Worm (Caenorhabditis elegans) whole organism, L1 larva: ENCODE results near the gene acs-18.
A peak's percentile ranks its signal among the peaks of the same experiment; 100 is the strongest.

Experiments
- C04F5.9 ChIP-seq: sonication (generic microtip); optimal IDR thresholded peaks from 2 replicates; lab custom pipeline; 2016; ENCODE audit warnings: missing genetic modification characterization, missing compliant biosample characterization
- C16A3.4 ChIP-seq: fragments of 150-350 bp; optimal IDR thresholded peaks from 2 replicates; lab custom pipeline; 2014; ENCODE audit warnings: missing biosample characterization, missing genetic modification characterization
- C34B4.2 ChIP-seq: sonication (generic microtip); optimal IDR thresholded peaks from 2 replicates; lab custom pipeline; 2017; ENCODE audit warnings: mild to moderate bottlenecking, missing genetic modification characterization, missing compliant biosample characterization
- F16B12.6 ChIP-seq: fragments of 150-350 bp; optimal IDR thresholded peaks from 2 replicates; lab custom pipeline; 2014; ENCODE audit warnings: missing biosample characterization, missing genetic modification characterization
- Y116A8C.19 ChIP-seq: sonication (generic microtip); optimal IDR thresholded peaks from 2 replicates; lab custom pipeline; 2016; ENCODE audit warnings: missing compliant biosample characterization, missing genetic modification characterization, borderline replicate concordance
- aha-1 ChIP-seq: fragments of 150-350 bp; optimal IDR thresholded peaks from 2 replicates; lab custom pipeline; 2014; ENCODE audit warnings: missing biosample characterization, missing genetic modification characterization
- aly-2 ChIP-seq: fragments of 150-350 bp; optimal IDR thresholded peaks from 2 replicates; lab custom pipeline; 2014; ENCODE audit warnings: missing biosample characterization, missing genetic modification characterization
- ceh-8 ChIP-seq: fragments of 200-800 bp; sonication (Bioruptor generic); optimal IDR thresholded peaks from 2 replicates; lab custom pipeline; 2018; ENCODE audit warnings: mild to moderate bottlenecking, missing genetic modification characterization, moderate library complexity, missing compliant biosample characterization
- ceh-82 ChIP-seq, 3 experiments: fragments of 150-350 bp in 1 of 3; sonication (generic microtip) in 2 of 3; optimal IDR thresholded peaks; 2 replicates each; lab custom pipeline; 2014 to 2017; ENCODE audit warnings: missing biosample characterization in 3 of 3, missing genetic modification characterization in 3 of 3
- ceh-88 ChIP-seq: fragments of 200-800 bp; sonication (Bioruptor generic); IDR thresholded peaks from 2 replicates; pipeline ENCODE4 v1.3.6; 2022; ENCODE audit warnings: missing genetic modification characterization, missing compliant biosample characterization
- ceh-90 ChIP-seq: sonication (generic microtip); optimal IDR thresholded peaks from 2 replicates; lab custom pipeline; 2016; ENCODE audit warnings: missing genetic modification characterization, missing compliant biosample characterization
- dsc-1 ChIP-seq: sonication (generic microtip); optimal IDR thresholded peaks from 2 replicates; lab custom pipeline; 2016; ENCODE audit warnings: mild to moderate bottlenecking, missing genetic modification characterization, missing compliant biosample characterization
- efl-3 ChIP-seq: fragments of 200-800 bp; sonication (Bioruptor generic); optimal IDR thresholded peaks from 2 replicates; lab custom pipeline; 2018; ENCODE audit warnings: mild to moderate bottlenecking, missing genetic modification characterization, missing compliant biosample characterization
- egl-13 ChIP-seq: sonication (generic microtip); optimal IDR thresholded peaks from 2 replicates; lab custom pipeline; 2016; ENCODE audit warnings: missing genotype, missing genetic modification reagents, missing genetic modification characterization, missing compliant biosample characterization
- elt-3 ChIP-seq, 6 experiments: fragments of 150-350 bp in 1 of 6; sonication (generic microtip); optimal IDR thresholded peaks; 2 replicates each; lab custom pipeline; 2017 to 2018; ENCODE audit warnings: missing biosample characterization in 6 of 6, missing genetic modification characterization in 6 of 6, inconsistent platforms in 1 of 6
- fkh-10 ChIP-seq: sonication (generic microtip); optimal IDR thresholded peaks from 2 replicates; lab custom pipeline; 2017; ENCODE audit warnings: missing biosample characterization, missing genetic modification reagents, missing genetic modification characterization
- fkh-8 ChIP-seq: sonication (generic microtip); optimal IDR thresholded peaks from 2 replicates; lab custom pipeline; 2016; ENCODE audit warnings: mild to moderate bottlenecking, missing genetic modification characterization, missing compliant biosample characterization
- fos-1 ChIP-seq: fragments of 150-350 bp; optimal IDR thresholded peaks from 2 replicates; lab custom pipeline; 2014; ENCODE audit warnings: missing biosample characterization, missing genetic modification characterization
- grh-1 ChIP-seq: fragments of 200-800 bp; sonication (Bioruptor generic); IDR thresholded peaks from 2 replicates; pipeline ENCODE4 v1.3.6; 2022; ENCODE audit warnings: missing genetic modification reagents, missing genetic modification characterization, missing compliant biosample characterization
- hlh-17 ChIP-seq: fragments of 200-800 bp; sonication (Bioruptor generic); optimal IDR thresholded peaks from 2 replicates; lab custom pipeline; 2018; ENCODE audit warnings: missing genetic modification characterization, mild to moderate bottlenecking, missing compliant biosample characterization, moderate library complexity, borderline replicate concordance
- hlh-4 ChIP-seq: sonication (generic microtip); optimal IDR thresholded peaks from 2 replicates; lab custom pipeline; 2016; ENCODE audit warnings: mild to moderate bottlenecking, missing genetic modification characterization, missing compliant biosample characterization
- hpl-2 ChIP-seq: fragments of 150-350 bp; optimal IDR thresholded peaks from 2 replicates; lab custom pipeline; 2014; ENCODE audit warnings: missing biosample characterization, missing genetic modification reagents, missing genetic modification characterization
- irx-1 ChIP-seq: sonication (generic microtip); optimal IDR thresholded peaks from 2 replicates; lab custom pipeline; 2016; ENCODE audit warnings: missing genetic modification characterization, missing compliant biosample characterization
- isw-1 ChIP-seq: fragments of 200-800 bp; sonication (Bioruptor generic); IDR thresholded peaks from 2 replicates; pipeline ENCODE4 v1.3.6; 2022; ENCODE audit warnings: missing genetic modification characterization, missing compliant biosample characterization
- jun-1 ChIP-seq: fragments of 150-350 bp; optimal IDR thresholded peaks from 2 replicates; lab custom pipeline; 2014; ENCODE audit warnings: missing biosample characterization, missing genetic modification reagents, missing genetic modification characterization
- lin-14 ChIP-seq: fragments of 200-800 bp; sonication (Bioruptor generic); optimal IDR thresholded peaks from 2 replicates; lab custom pipeline; 2018; ENCODE audit warnings: mild to moderate bottlenecking, missing genetic modification characterization, moderate library complexity, missing compliant biosample characterization
- lin-35 ChIP-seq, 2 experiments: fragments of 150-350 bp; optimal IDR thresholded peaks; 2 replicates each; lab custom pipeline; 2014; ENCODE audit warnings: missing biosample characterization in 2 of 2, missing genetic modification characterization in 2 of 2, missing genetic modification reagents in 2 of 2
- lin-39 ChIP-seq: fragments of 150-350 bp; optimal IDR thresholded peaks from 2 replicates; lab custom pipeline; 2014; ENCODE audit warnings: missing biosample characterization, missing genetic modification reagents, missing genetic modification characterization
- lsy-2 ChIP-seq, 2 experiments: fragments of 150-350 bp; optimal IDR thresholded peaks; 2 replicates each; lab custom pipeline; 2014; ENCODE audit warnings: missing biosample characterization in 2 of 2, missing genetic modification characterization in 2 of 2
- mdl-1 ChIP-seq, 2 experiments: fragments of 150-350 bp; optimal IDR thresholded peaks; 2 replicates each; lab custom pipeline; 2014 to 2017; ENCODE audit warnings: missing biosample characterization in 2 of 2, missing genetic modification characterization in 2 of 2, inconsistent platforms in 1 of 2
- mep-1 ChIP-seq: fragments of 150-350 bp; optimal IDR thresholded peaks from 2 replicates; lab custom pipeline; 2014; ENCODE audit warnings: missing biosample characterization, missing genetic modification characterization
- nhr-11 ChIP-seq: fragments of 150-350 bp; optimal IDR thresholded peaks from 2 replicates; lab custom pipeline; 2014; ENCODE audit warnings: missing biosample characterization, missing genetic modification characterization
- nhr-237 ChIP-seq: fragments of 150-350 bp; optimal IDR thresholded peaks from 2 replicates; lab custom pipeline; 2014; ENCODE audit warnings: missing biosample characterization, missing genetic modification characterization
- nhr-28 ChIP-seq: fragments of 150-350 bp; optimal IDR thresholded peaks from 2 replicates; lab custom pipeline; 2014; ENCODE audit warnings: missing biosample characterization, missing genetic modification characterization
- nhr-47 ChIP-seq: sonication (generic microtip); optimal IDR thresholded peaks from 2 replicates; lab custom pipeline; 2016; ENCODE audit warnings: mild to moderate bottlenecking, missing genetic modification characterization, moderate library complexity, missing compliant biosample characterization
- nhr-71 ChIP-seq: sonication (generic microtip); optimal IDR thresholded peaks from 2 replicates; lab custom pipeline; 2016; ENCODE audit warnings: mild to moderate bottlenecking, missing genetic modification characterization, moderate library complexity, missing compliant biosample characterization
- nhr-90 ChIP-seq: sonication (generic microtip); optimal IDR thresholded peaks from 2 replicates; lab custom pipeline; 2016; ENCODE audit warnings: mild to moderate bottlenecking, missing genetic modification characterization, missing compliant biosample characterization; ENCODE audit not compliant: poor library complexity
- pag-3 ChIP-seq: sonication (generic microtip); optimal IDR thresholded peaks from 2 replicates; lab custom pipeline; 2017; ENCODE audit warnings: missing genetic modification characterization, mild to moderate bottlenecking, missing compliant biosample characterization, antibody characterized with exemption, borderline replicate concordance; ENCODE audit not compliant: insufficient read depth
- pqm-1 ChIP-seq: sonication (generic microtip); optimal IDR thresholded peaks from 3 replicates; lab custom pipeline; 2017; ENCODE audit warnings: missing biosample characterization, missing genetic modification characterization
- rnt-1 ChIP-seq: sonication (generic microtip); optimal IDR thresholded peaks from 2 replicates; lab custom pipeline; 2016; ENCODE audit warnings: mild to moderate bottlenecking, missing genetic modification characterization, moderate library complexity, missing compliant biosample characterization
- snpc-4 ChIP-seq: fragments of 150-350 bp; optimal IDR thresholded peaks from 2 replicates; lab custom pipeline; 2014; ENCODE audit warnings: missing biosample characterization, missing genetic modification characterization
- sox-4 ChIP-seq: sonication (generic microtip); optimal IDR thresholded peaks from 2 replicates; lab custom pipeline; 2016; ENCODE audit warnings: missing genetic modification characterization, missing compliant biosample characterization
- sptf-1 ChIP-seq: fragments of 150-350 bp; optimal IDR thresholded peaks from 2 replicates; lab custom pipeline; 2014; ENCODE audit warnings: missing biosample characterization, missing genetic modification characterization
- sup-37 ChIP-seq: fragments of 200-800 bp; sonication (Bioruptor generic); optimal IDR thresholded peaks from 2 replicates; lab custom pipeline; 2018; ENCODE audit warnings: mild to moderate bottlenecking, missing genetic modification characterization, missing compliant biosample characterization
- swsn-7 ChIP-seq: sonication (generic microtip); optimal IDR thresholded peaks from 2 replicates; lab custom pipeline; 2016; ENCODE audit warnings: missing genetic modification characterization, missing compliant biosample characterization
- tbx-2 ChIP-seq: sonication (generic microtip); optimal IDR thresholded peaks from 2 replicates; lab custom pipeline; 2016; ENCODE audit warnings: missing genetic modification characterization, missing compliant biosample characterization
- tlp-1 ChIP-seq: fragments of 150-350 bp; optimal IDR thresholded peaks from 2 replicates; lab custom pipeline; 2014; ENCODE audit warnings: missing biosample characterization, missing genetic modification characterization
- unc-130 ChIP-seq: fragments of 150-350 bp; optimal IDR thresholded peaks from 2 replicates; lab custom pipeline; 2017; ENCODE audit warnings: missing biosample characterization, missing genetic modification characterization, inconsistent platforms
- unc-30 ChIP-seq: sonication (generic microtip); optimal IDR thresholded peaks from 2 replicates; lab custom pipeline; 2017; ENCODE audit warnings: missing biosample characterization, missing genetic modification characterization
- unc-62 ChIP-seq: fragments of 150-350 bp; optimal IDR thresholded peaks from 2 replicates; lab custom pipeline; 2014; ENCODE audit warnings: missing biosample characterization, missing genetic modification reagents, missing genetic modification characterization
- unc-86 ChIP-seq: sonication (generic microtip); optimal IDR thresholded peaks from 2 replicates; lab custom pipeline; 2016; ENCODE audit warnings: missing genetic modification characterization, missing compliant biosample characterization
- unc-98 ChIP-seq: fragments of 200-800 bp; sonication (Bioruptor generic); IDR thresholded peaks from 2 replicates; pipeline ENCODE4 v1.3.6; 2022; ENCODE audit warnings: missing genetic modification characterization, missing compliant biosample characterization
- vab-15 ChIP-seq: sonication (generic microtip); optimal IDR thresholded peaks from 2 replicates; lab custom pipeline; 2017; ENCODE audit warnings: missing genotype, mild to moderate bottlenecking, missing genetic modification characterization, missing compliant biosample characterization

acs-18 gene

ce11 chrIV:10342361-10342706 lies 28.9 kb upstream of the acs-18 start:
- no peak for TF ChIP-seq irx-1 (tag; lab: Kevin White, UChicago)
- TF ChIP-seq dsc-1, result peak; percentile 64
- TF ChIP-seq aha-1 (tag; lab: Kevin White, UChicago), result no peak
- TF ChIP-seq sptf-1 (tag; lab: Kevin White, UChicago), result no peak
- TF ChIP-seq unc-30, result no peak
- peak; percentile 25 to 61 for TF ChIP-seq lsy-2 (tag; optimal IDR thresholded peaks at IDR 0.05; lab: Kevin White, UChicago)
- TF ChIP-seq jun-1 (tag; lab: Kevin White, UChicago), result peak; percentile 87
- TF ChIP-seq vab-15 (tag; lab: Kevin White, UChicago), result no peak
- TF ChIP-seq hpl-2 (GFP tag; lab: Kevin White, UChicago), result peak; percentile 15
- peak; percentile 9 for TF ChIP-seq tbx-2 (tag; lab: Kevin White, UChicago)
- peak; percentile 46 for TF ChIP-seq C16A3.4 (tag; lab: Kevin White, UChicago)
- TF ChIP-seq nhr-237 (tag; lab: Kevin White, UChicago), result no peak
- TF ChIP-seq C34B4.2 (tag; lab: Kevin White, UChicago), result no peak
- peak in 1 of 2 experiments; percentile 45 for TF ChIP-seq mdl-1 (tag; optimal IDR thresholded peaks at IDR 0.05; lab: Kevin White, UChicago)
- TF ChIP-seq ceh-88 (GFP tag; lab: Robert Waterston, UW), result no peak
- no peak for TF ChIP-seq fkh-10
- TF ChIP-seq unc-98, result no peak
- TF ChIP-seq hlh-17 (GFP tag; lab: Kevin White, UChicago), result no peak
- TF ChIP-seq nhr-47 (tag; lab: Kevin White, UChicago), result peak; percentile 67
- no peak for TF ChIP-seq C04F5.9 (tag; lab: Kevin White, UChicago)
- TF ChIP-seq efl-3 (GFP tag; lab: Kevin White, UChicago), result no peak
- no peak for TF ChIP-seq aly-2
- TF ChIP-seq tlp-1 (tag; lab: Kevin White, UChicago), result no peak
- TF ChIP-seq unc-86, result no peak
- peak; percentile 32 for TF ChIP-seq sox-4 (tag; lab: Kevin White, UChicago)
- TF ChIP-seq ceh-90, result no peak
- no peak for TF ChIP-seq pqm-1 (tag; lab: Kevin White, UChicago)
- peak; percentile 31 for TF ChIP-seq grh-1 (GFP tag; lab: Robert Waterston, UW)
- TF ChIP-seq nhr-90 (tag; lab: Kevin White, UChicago), result peak; percentile 58
- TF ChIP-seq sup-37 (GFP tag; lab: Kevin White, UChicago), result peak; percentile 2
- TF ChIP-seq lin-39 (tag; lab: Kevin White, UChicago), result peak; percentile 67
- TF ChIP-seq hlh-4 (tag; lab: Kevin White, UChicago), result no peak
- TF ChIP-seq lin-14, result peak; percentile 80
- TF ChIP-seq nhr-71, result peak; percentile 85
- TF ChIP-seq fkh-8 (tag; lab: Kevin White, UChicago), result peak; percentile 88
- no peak for TF ChIP-seq Y116A8C.19 (tag; lab: Kevin White, UChicago)
- TF ChIP-seq mep-1 (tag; lab: Kevin White, UChicago), result no peak
- TF ChIP-seq pag-3 (tag; lab: Kevin White, UChicago), result no peak
- TF ChIP-seq unc-62 (GFP tag; lab: Kevin White, UChicago), result no peak
- TF ChIP-seq egl-13, result peak; percentile 75
- no peak for TF ChIP-seq ceh-8 (GFP tag; lab: Kevin White, UChicago)
- no peak for TF ChIP-seq nhr-28 (tag; lab: Kevin White, UChicago)
- no peak for TF ChIP-seq F16B12.6 (tag; lab: Kevin White, UChicago)
- peak in 1 of 2 experiments; percentile 50 for TF ChIP-seq lin-35 (GFP tag; optimal IDR thresholded peaks at IDR 0.05; lab: Kevin White, UChicago)
- peak; percentile 63 for TF ChIP-seq fos-1 (tag; lab: Kevin White, UChicago)
- TF ChIP-seq isw-1, result no peak
- TF ChIP-seq elt-3 (tag; optimal IDR thresholded peaks at IDR 0.05; lab: Kevin White, UChicago), result peak in 3 of 6 experiments; percentile 39 to 90 (median 60)
- TF ChIP-seq ceh-82 (tag; optimal IDR thresholded peaks at IDR 0.05; lab: Kevin White, UChicago), result peak in 1 of 3 experiments; percentile 40
- TF ChIP-seq rnt-1 (tag; lab: Kevin White, UChicago), result peak; percentile 71
- TF ChIP-seq nhr-11, result peak; percentile 41
- TF ChIP-seq snpc-4 (tag; lab: Kevin White, UChicago), result no peak
- TF ChIP-seq unc-130 (tag; lab: Kevin White, UChicago), result no peak
- TF ChIP-seq swsn-7 (tag; lab: Kevin White, UChicago), result peak; percentile 64
